Fruit fly (Drosophila melanogaster) whole organism, embryonic: ENCODE data around the gene CG18269.

Experiments used
- Antp ChIP-seq: fragments of 200-800 bp; sonication (Bioruptor generic); optimal IDR thresholded peaks from 3 replicates; lab custom pipeline; 2016; ENCODE audit warnings: missing biosample characterization, missing genetic modification characterization
- Bteb2 ChIP-seq: fragments of 200-800 bp; sonication (Bioruptor generic); optimal IDR thresholded peaks from 2 replicates; lab custom pipeline; 2016; ENCODE audit warnings: missing biosample characterization, missing genetic modification characterization
- CG10267 ChIP-seq: fragments of 200-800 bp; sonication (Bioruptor generic); optimal IDR thresholded peaks from 2 replicates; lab custom pipeline; 2018; ENCODE audit warnings: missing biosample characterization, mild to moderate bottlenecking, missing genetic modification characterization, moderate library complexity
- CG10274 ChIP-seq: fragments of 200-800 bp; sonication (Bioruptor generic); optimal IDR thresholded peaks from 3 replicates; lab custom pipeline; 2017; ENCODE audit warnings: missing biosample characterization, mild to moderate bottlenecking, missing genetic modification characterization
- CG12942 ChIP-seq: fragments of 200-800 bp; sonication (Bioruptor generic); optimal IDR thresholded peaks from 3 replicates; lab custom pipeline; 2016; ENCODE audit warnings: missing biosample characterization, missing genetic modification characterization
- CG13287 ChIP-seq: fragments of 200-800 bp; sonication (Bioruptor generic); IDR thresholded peaks from 2 replicates; pipeline ENCODE4 v1.3.6; 2022; ENCODE audit warnings: missing biosample characterization, missing genetic modification characterization; ENCODE audit not compliant: partially characterized antibody
- CG15514 ChIP-seq: fragments of 200-800 bp; sonication (Bioruptor generic); optimal IDR thresholded peaks from 3 replicates; lab custom pipeline; 2017; ENCODE audit warnings: missing biosample characterization, missing genetic modification characterization, mild to moderate bottlenecking, moderate library complexity, missing genetic modification reagents
- CG32772 ChIP-seq: fragments of 200-800 bp; sonication (Bioruptor generic); IDR thresholded peaks from 2 replicates; pipeline ENCODE4 v1.3.6; 2022; ENCODE audit warnings: missing biosample characterization, missing genetic modification characterization
- CG33557 ChIP-seq: fragments of 200-800 bp; sonication (Bioruptor generic); optimal IDR thresholded peaks from 2 replicates; lab custom pipeline; 2019; ENCODE audit warnings: missing biosample characterization, mild to moderate bottlenecking, missing genetic modification characterization, moderate library complexity
- CG5245 ChIP-seq: fragments of 200-800 bp; sonication (Bioruptor generic); optimal IDR thresholded peaks from 3 replicates; lab custom pipeline; 2016; ENCODE audit warnings: missing biosample characterization, missing genetic modification characterization
- CG9932 ChIP-seq: fragments of 200-800 bp; sonication (Bioruptor generic); IDR thresholded peaks from 2 replicates; pipeline ENCODE4 v1.3.6; 2022; ENCODE audit warnings: missing biosample characterization, missing genetic modification characterization
- CrebB ChIP-seq: fragments of 200-800 bp; sonication (Bioruptor generic); optimal IDR thresholded peaks from 3 replicates; lab custom pipeline; 2018; ENCODE audit warnings: missing biosample characterization, mild to moderate bottlenecking, missing genetic modification characterization
- Dad ChIP-seq: fragments of 200-800 bp; sonication (Bioruptor generic); optimal IDR thresholded peaks from 3 replicates; lab custom pipeline; 2016; ENCODE audit warnings: missing biosample characterization, missing genetic modification characterization
- Dbx ChIP-seq: fragments of 200-800 bp; sonication (Bioruptor generic); IDR thresholded peaks from 3 replicates; pipeline ENCODE4 v1.3.6; 2022; ENCODE audit warnings: missing biosample characterization, missing genetic modification characterization
- Dp ChIP-seq: fragments of 200-800 bp; sonication (Bioruptor generic); optimal IDR thresholded peaks from 2 replicates; lab custom pipeline; 2018; ENCODE audit warnings: missing biosample characterization, mild to moderate bottlenecking, missing genetic modification characterization, moderate library complexity
- E2f1 ChIP-seq: fragments of 200-800 bp; sonication (Bioruptor generic); IDR thresholded peaks from 2 replicates; pipeline ENCODE4 v1.3.6; 2022; ENCODE audit warnings: missing biosample characterization, missing genetic modification characterization
- E2f2 ChIP-seq: fragments of 200-800 bp; sonication (Bioruptor generic); IDR thresholded peaks from 2 replicates; pipeline ENCODE4 v1.3.6; 2022; ENCODE audit warnings: missing biosample characterization, missing genetic modification characterization
- Ets65A ChIP-seq: fragments of 200-800 bp; sonication (Bioruptor generic); peaks from one replicate; lab custom pipeline; 2016; ENCODE audit warnings: missing biosample characterization, missing genetic modification characterization
- Hand ChIP-seq: fragments of 200-800 bp; sonication (Bioruptor generic); optimal IDR thresholded peaks from 2 replicates; lab custom pipeline; 2017; ENCODE audit warnings: mild to moderate bottlenecking, missing biosample characterization, missing genetic modification reagents, missing genetic modification characterization
- Hr39 ChIP-seq: fragments of >200 bp; optimal IDR thresholded peaks from 2 replicates; lab custom pipeline; 2017
- Kr ChIP-seq: fragments of 200-800 bp; sonication (Bioruptor generic); optimal IDR thresholded peaks from 2 replicates; lab custom pipeline; 2017; ENCODE audit warnings: missing biosample characterization, mild to moderate bottlenecking, missing genetic modification characterization
- Lhr ChIP-seq: fragments of 200-800 bp; sonication (Bioruptor generic); optimal IDR thresholded peaks from 3 replicates; lab custom pipeline; 2017; ENCODE audit warnings: mild to moderate bottlenecking, missing biosample characterization, missing genetic modification reagents, missing genetic modification characterization
- Lim3 ChIP-seq: fragments of 200-800 bp; sonication (Bioruptor generic); IDR thresholded peaks from 2 replicates; pipeline ENCODE4 v1.3.6; 2022; ENCODE audit warnings: missing biosample characterization, missing genetic modification characterization
- Med ChIP-seq: fragments of 200-800 bp; sonication (Bioruptor generic); peaks from one replicate; lab custom pipeline; 2016; ENCODE audit warnings: missing biosample characterization, missing genetic modification characterization, mild to moderate bottlenecking, inconsistent platforms, moderate library complexity
- Pdp1 ChIP-seq, 2 experiments: fragments of 200-800 bp; sonication (Bioruptor generic); optimal IDR thresholded peaks; 3 replicates each; lab custom pipeline; 2016; ENCODE audit warnings: missing biosample characterization in 2 of 2, missing genetic modification characterization in 2 of 2, mild to moderate bottlenecking in 1 of 2, moderate library complexity in 1 of 2
- Sox102F ChIP-seq: fragments of 200-800 bp; sonication (Bioruptor generic); optimal IDR thresholded peaks from 2 replicates; lab custom pipeline; 2018; ENCODE audit warnings: missing biosample characterization, mild to moderate bottlenecking, missing genetic modification characterization, moderate library complexity
- TFAM ChIP-seq: fragments of 200-800 bp; sonication (Bioruptor generic); optimal IDR thresholded peaks from 2 replicates; lab custom pipeline; 2017; ENCODE audit warnings: missing biosample characterization, missing genetic modification characterization, inconsistent platforms
- Tbp ChIP-seq: fragments of >200 bp; optimal IDR thresholded peaks from 2 replicates; lab custom pipeline; 2018; ENCODE audit warnings: missing biosample characterization, missing genetic modification characterization
- ci ChIP-seq: fragments of 200-800 bp; sonication (Bioruptor generic); IDR thresholded peaks from 3 replicates; pipeline ENCODE4 v1.3.6; 2022; ENCODE audit warnings: missing biosample characterization, missing genetic modification characterization
- dan ChIP-seq: fragments of 200-800 bp; sonication (Bioruptor generic); IDR thresholded peaks from 2 replicates; pipeline ENCODE4 v1.3.6; 2022; ENCODE audit warnings: missing biosample characterization, missing genetic modification characterization
- dm ChIP-seq: fragments of 200-800 bp; sonication (Bioruptor generic); optimal IDR thresholded peaks from 3 replicates; lab custom pipeline; 2016; ENCODE audit warnings: missing biosample characterization, missing genetic modification characterization
- ewg ChIP-seq: fragments of 200-800 bp; sonication (Bioruptor generic); optimal IDR thresholded peaks from 3 replicates; lab custom pipeline; 2017; ENCODE audit warnings: mild to moderate bottlenecking, missing biosample characterization, missing genetic modification reagents, missing genetic modification characterization
- hth ChIP-seq: fragments of >200 bp; optimal IDR thresholded peaks from 2 replicates; lab custom pipeline; 2017; ENCODE audit warnings: inconsistent platforms
- jigr1 ChIP-seq: fragments of 200-800 bp; sonication (Bioruptor generic); IDR thresholded peaks from 3 replicates; pipeline ENCODE4 v1.3.6; 2022; ENCODE audit warnings: missing biosample characterization, missing genetic modification characterization
- nom ChIP-seq: fragments of 200-800 bp; sonication (Bioruptor generic); optimal IDR thresholded peaks from 2 replicates; lab custom pipeline; 2017; ENCODE audit warnings: missing biosample characterization, missing genetic modification characterization, mild to moderate bottlenecking, moderate library complexity, missing genetic modification reagents
- org-1 ChIP-seq: fragments of 200-800 bp; sonication (Bioruptor generic); optimal IDR thresholded peaks from 2 replicates; lab custom pipeline; 2017; ENCODE audit warnings: missing biosample characterization, missing genetic modification characterization
- pho ChIP-seq: fragments of 200-800 bp; sonication (Bioruptor generic); optimal IDR thresholded peaks from 2 replicates; lab custom pipeline; 2016; ENCODE audit warnings: missing biosample characterization, missing genetic modification characterization
- pzg ChIP-seq: fragments of 200-800 bp; sonication (Bioruptor generic); optimal IDR thresholded peaks from 3 replicates; lab custom pipeline; 2018; ENCODE audit warnings: missing biosample characterization, mild to moderate bottlenecking, missing genetic modification characterization, moderate library complexity
- row ChIP-seq: fragments of 200-800 bp; sonication (Bioruptor generic); IDR thresholded peaks from 3 replicates; pipeline ENCODE4 v1.3.6; 2022; ENCODE audit warnings: missing biosample characterization, missing genetic modification characterization
- run ChIP-seq: fragments of 200-800 bp; sonication (Bioruptor generic); optimal IDR thresholded peaks from 3 replicates; lab custom pipeline; 2018; ENCODE audit warnings: missing biosample characterization, mild to moderate bottlenecking, missing genetic modification characterization
- sd ChIP-seq: fragments of 200-800 bp; sonication (Bioruptor generic); optimal IDR thresholded peaks from 3 replicates; lab custom pipeline; 2018; ENCODE audit warnings: missing biosample characterization, mild to moderate bottlenecking, missing genetic modification characterization, moderate library complexity
- ssp ChIP-seq: fragments of 200-800 bp; sonication (Bioruptor generic); IDR thresholded peaks from 2 replicates; pipeline ENCODE4 v1.3.6; 2022; ENCODE audit warnings: missing biosample characterization, missing genetic modification characterization
- tna ChIP-seq: fragments of 200-800 bp; sonication (Bioruptor generic); IDR thresholded peaks from 2 replicates; pipeline ENCODE4 v1.3.6; 2022; ENCODE audit warnings: missing biosample characterization, missing genetic modification characterization; ENCODE audit not compliant: partially characterized antibody

Gene CG18269

DNA sequence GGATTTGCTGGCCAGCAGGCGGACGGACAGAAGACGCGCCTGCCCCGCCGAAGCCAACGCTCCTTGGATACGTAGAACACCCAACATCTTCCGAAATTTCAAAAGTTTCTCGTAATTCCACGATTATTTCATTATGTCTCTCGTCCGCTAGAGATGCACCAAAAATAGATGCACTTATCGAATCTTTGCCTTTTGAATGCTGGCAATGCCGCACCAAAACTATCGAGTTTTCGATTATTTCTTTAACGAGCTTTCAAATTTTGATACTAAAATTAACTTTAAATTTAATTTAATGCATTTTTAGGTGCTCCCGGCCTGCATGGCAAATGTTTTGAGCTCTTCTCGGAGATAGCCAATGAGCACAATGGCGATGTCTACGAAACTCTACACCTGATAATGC is 19.6 kb upstream of the CG18269 start, which contains the start of gene Coq6 (continued):
- TF ChIP-seq CG12942 (GFP tag; lab: Kevin White, UChicago) (no peak), dan (GFP tag; lab: Robert Waterston, UW) (no peak), org-1 (GFP tag; lab: Kevin White, UChicago) (no peak), hth (no peak), Dbx (GFP tag; lab: Robert Waterston, UW) (no peak), pzg (GFP tag; lab: Kevin White, UChicago) (peak; percentile 36), Bteb2 (GFP tag; lab: Kevin White, UChicago) (no peak), Sox102F (no peak), Lhr (GFP tag; lab: Kevin White, UChicago) (no peak), CG32772 (GFP tag; lab: Robert Waterston, UW) (no peak), sd (tag; lab: Kevin White, UChicago) (no peak), CG33557 (GFP tag; lab: Kevin White, UChicago) (no peak)

DNA sequence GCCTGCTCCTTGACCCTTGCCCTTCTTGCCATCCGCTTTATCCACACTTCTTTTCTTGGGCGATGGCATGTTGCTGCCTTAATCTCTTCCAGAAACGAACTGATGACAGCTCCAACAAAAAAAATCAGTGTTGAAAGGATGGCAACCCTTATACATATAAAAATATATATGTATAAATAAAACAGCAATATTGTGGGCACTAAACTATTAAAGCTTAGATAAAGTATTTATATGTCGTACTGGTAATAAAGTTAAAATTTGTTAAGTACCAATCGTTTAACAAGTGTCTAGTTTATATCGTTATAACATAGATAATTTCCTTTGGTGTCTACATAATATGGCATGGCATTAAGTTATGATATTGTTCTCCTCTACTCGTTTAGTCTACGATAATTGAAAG is 15.0 kb upstream of the CG18269 start, which contains the start of gene tomb:
TSS of gene tomb (minus strand) at position 101 of the 400 bp plus-strand sequence.
- TF ChIP-seq Dp (GFP tag; lab: Kevin White, UChicago) (no peak), E2f1 (GFP tag; lab: Robert Waterston, UW) (no peak), CG5245 (GFP tag; lab: Kevin White, UChicago) (no peak), pho (GFP tag; lab: Kevin White, UChicago) (no peak), nom (GFP tag; lab: Kevin White, UChicago) (no peak), Hr39 (lab: Kevin White, UChicago) (no peak), CG13287 (GFP tag; lab: Robert Waterston, UW) (no peak), TFAM (GFP tag; lab: Kevin White, UChicago) (no peak), row (no peak), CG10267 (tag; lab: Kevin White, UChicago) (no peak), CG10274 (no peak), CrebB (tag; lab: Kevin White, UChicago) (no peak), CG32772 (GFP tag; lab: Robert Waterston, UW) (no peak)

DNA sequence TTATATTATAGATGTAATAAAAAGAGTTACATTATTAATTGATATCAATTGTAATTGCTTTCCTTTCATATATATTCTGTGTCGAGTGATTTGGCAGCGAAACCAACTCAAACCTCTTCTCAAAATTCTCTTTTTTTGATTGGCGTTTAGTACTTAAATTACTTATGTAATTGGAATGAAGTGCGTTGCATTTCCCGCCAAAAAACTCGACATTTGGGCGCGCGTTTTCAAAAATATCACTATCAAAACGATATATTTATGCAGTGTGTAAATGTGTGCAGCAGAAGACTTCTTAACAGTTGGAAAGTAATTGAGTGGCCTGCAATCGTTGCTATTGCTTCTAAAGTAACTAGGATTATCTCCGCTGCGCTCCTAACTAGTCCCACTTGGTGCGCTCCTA is 14.6 kb upstream of the CG18269 start:
- TF ChIP-seq tna (GFP tag; lab: Robert Waterston, UW) (no peak), ssp (GFP tag; lab: Robert Waterston, UW) (no peak), Dp (GFP tag; lab: Kevin White, UChicago) (peak; percentile 48), Pdp1 (GFP tag; optimal IDR thresholded peaks at IDR 0.05; lab: Kevin White, UChicago) (peak in 1 of 2 experiments; percentile 85), E2f2 (peak; percentile 54)
- TF ChIP-seq, all 482 proteins: peak for 3

DNA sequence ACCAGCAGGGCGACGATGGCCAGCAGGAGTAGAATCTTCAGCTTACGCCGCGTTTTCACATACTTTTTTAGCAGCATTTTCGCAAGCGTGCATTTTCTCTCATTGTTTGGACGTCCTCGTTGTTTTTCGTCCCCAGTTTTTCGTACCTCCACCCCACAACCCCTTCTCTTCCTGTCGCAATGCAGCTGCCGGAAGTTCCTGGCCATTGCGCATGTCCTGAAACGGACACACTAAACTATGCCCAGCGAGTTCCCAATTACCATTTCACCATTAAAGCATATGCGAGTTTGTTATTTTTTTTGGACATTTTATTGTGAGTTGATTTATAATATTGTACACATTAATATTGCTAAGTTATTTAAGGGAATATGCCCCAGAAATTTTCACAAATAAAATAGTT is 12.6 kb upstream of the CG18269 start, which contains the start of gene CG14015:
TSS of gene CG14015 (minus strand) at position 163 of the 400 bp plus-strand sequence.
- TF ChIP-seq Antp (GFP tag; lab: Kevin White, UChicago) (no peak), Hand (GFP tag; lab: Kevin White, UChicago) (no peak), ewg (GFP tag; lab: Kevin White, UChicago) (peak; percentile 92), Ets65A (GFP tag; lab: Kevin White, UChicago) (peak; percentile 73), Kr (no peak), Med (GFP tag; lab: Kevin White, UChicago) (peak; percentile 65), CG15514 (GFP tag; lab: Kevin White, UChicago) (peak; percentile 29), Tbp (GFP tag; lab: Kevin White, UChicago) (no peak), Lim3 (GFP tag; lab: Robert Waterston, UW) (no peak), row (peak; percentile 52; the same call in 2 of the 3 replicates), CG9932 (GFP tag; lab: Robert Waterston, UW) (no peak), dm (no peak), ci (no peak), jigr1 (GFP tag; lab: Robert Waterston, UW) (no peak), run (tag; lab: Kevin White, UChicago) (no peak), Dad (GFP tag; lab: Kevin White, UChicago) (no peak)
- TF ChIP-seq, all 482 proteins: peak for 5
